Fruit fly (Drosophila melanogaster) whole organism: ENCODE measurements around the gene CG2930.

Experiments used
- CG8478 ChIP-seq: fragments of >200 bp; optimal IDR thresholded peaks from 2 replicates; lab custom pipeline; 2018; ENCODE audit warnings: inconsistent platforms
- Dll ChIP-seq: fragments of >200 bp; optimal IDR thresholded peaks from 2 replicates; lab custom pipeline; 2017
- EcR ChIP-seq, 2 experiments: fragments of >200 bp; optimal IDR thresholded peaks; 2 replicates each; lab custom pipeline; 2017; ENCODE audit warnings: missing biosample characterization in 2 of 2, missing genetic modification characterization in 2 of 2, missing genetic modification reagents in 2 of 2
- pan ChIP-seq: fragments of >200 bp; optimal IDR thresholded peaks from 2 replicates; lab custom pipeline; 2017
- psq ChIP-seq: fragments of >200 bp; optimal IDR thresholded peaks from 2 replicates; lab custom pipeline; 2017
- usp ChIP-seq: fragments of >200 bp; optimal IDR thresholded peaks from 2 replicates; lab custom pipeline; 2017; ENCODE audit warnings: missing biosample characterization, missing genetic modification characterization, mixed read lengths

Gene CG2930

DNA sequence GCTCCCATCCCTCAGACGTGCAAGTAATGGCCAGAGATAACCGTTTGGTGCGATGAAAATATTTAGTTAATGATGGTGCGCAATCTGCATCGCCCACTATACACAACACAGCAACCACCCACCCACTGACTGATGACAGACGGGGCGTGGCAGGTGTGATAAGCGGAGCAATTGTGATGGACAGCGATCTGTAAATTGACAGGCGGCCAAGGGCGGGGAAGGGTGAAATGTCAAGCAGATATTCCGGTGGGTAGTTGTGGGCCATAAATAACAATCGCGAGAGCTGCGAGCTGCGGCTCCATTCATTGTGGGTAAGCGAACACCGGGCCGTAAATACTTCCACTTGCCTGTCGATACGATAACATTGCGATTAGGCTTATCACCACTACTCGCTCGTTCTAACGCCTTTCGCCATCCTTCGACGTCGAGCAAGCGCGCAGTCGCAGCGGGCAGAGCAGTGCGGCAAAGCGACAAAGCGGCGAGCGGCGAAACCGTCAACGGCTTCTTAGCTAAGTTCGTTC lies 3.2 kb downstream of the CG2930 start, which contains the start of gene yin:
TSS of gene yin (minus strand) at position 51 of the 521 bp plus-strand sequence.
- TF ChIP-seq EcR (GFP tag; optimal IDR thresholded peaks at IDR 0.05; lab: Kevin White, UChicago) (no peak), usp (GFP tag; lab: Kevin White, UChicago) (no peak), Dll (lab: Kevin White, UChicago) (no peak), psq (no peak), CG8478 (lab: Kevin White, UChicago) (no peak), pan (lab: Kevin White, UChicago) (no peak)

DNA sequence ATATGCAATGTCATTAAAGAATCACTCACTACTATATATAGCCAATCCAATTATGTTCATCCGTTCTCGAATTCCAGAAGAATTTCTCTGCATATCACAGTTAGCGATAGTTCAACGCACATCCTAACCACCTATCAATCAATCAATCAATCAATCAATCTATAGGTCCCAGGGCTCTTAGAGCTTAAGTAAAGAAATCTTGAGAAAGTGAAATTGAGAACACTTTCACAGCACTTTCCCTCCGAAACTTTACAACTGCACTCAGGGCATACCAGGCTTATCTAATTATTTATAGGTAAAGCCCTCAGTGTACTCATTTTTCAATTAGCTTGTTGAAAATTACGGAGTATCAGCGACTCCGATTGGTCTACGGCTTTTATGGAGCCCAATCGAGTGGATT lies 5.7 kb downstream of the CG2930 start:
- TF ChIP-seq usp (GFP tag; lab: Kevin White, UChicago), result no peak
- TF ChIP-seq EcR (GFP tag; optimal IDR thresholded peaks at IDR 0.05; lab: Kevin White, UChicago), result no peak
- no peak for TF ChIP-seq CG8478 (lab: Kevin White, UChicago)
- TF ChIP-seq pan (lab: Kevin White, UChicago), result no peak
- TF ChIP-seq psq, result no peak
- no peak for TF ChIP-seq Dll (lab: Kevin White, UChicago)

DNA sequence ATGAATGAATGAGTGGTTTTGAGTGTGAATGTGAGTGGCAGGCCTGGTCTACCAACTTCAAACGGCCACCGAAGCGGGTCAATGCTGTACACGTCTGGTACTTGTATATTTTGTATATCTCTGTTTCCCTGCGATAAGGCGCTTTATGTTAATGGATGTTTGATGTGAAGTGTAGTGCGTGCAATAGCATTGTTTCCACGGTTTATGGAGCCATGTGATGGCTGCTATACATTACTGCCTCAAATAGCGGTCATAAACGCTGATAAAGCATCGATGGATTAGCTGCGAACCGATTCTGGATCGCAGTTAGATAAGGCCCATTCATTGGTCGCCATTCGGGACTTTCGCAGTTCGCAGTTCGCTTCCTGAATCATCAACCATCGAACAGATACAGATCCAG lies 6.2 kb downstream of the CG2930 start:
- TF ChIP-seq pan (lab: Kevin White, UChicago) (no peak), EcR (GFP tag; optimal IDR thresholded peaks at IDR 0.05; lab: Kevin White, UChicago) (no peak), usp (GFP tag; lab: Kevin White, UChicago) (no peak), CG8478 (lab: Kevin White, UChicago) (no peak), psq (no peak), Dll (lab: Kevin White, UChicago) (no peak)

DNA sequence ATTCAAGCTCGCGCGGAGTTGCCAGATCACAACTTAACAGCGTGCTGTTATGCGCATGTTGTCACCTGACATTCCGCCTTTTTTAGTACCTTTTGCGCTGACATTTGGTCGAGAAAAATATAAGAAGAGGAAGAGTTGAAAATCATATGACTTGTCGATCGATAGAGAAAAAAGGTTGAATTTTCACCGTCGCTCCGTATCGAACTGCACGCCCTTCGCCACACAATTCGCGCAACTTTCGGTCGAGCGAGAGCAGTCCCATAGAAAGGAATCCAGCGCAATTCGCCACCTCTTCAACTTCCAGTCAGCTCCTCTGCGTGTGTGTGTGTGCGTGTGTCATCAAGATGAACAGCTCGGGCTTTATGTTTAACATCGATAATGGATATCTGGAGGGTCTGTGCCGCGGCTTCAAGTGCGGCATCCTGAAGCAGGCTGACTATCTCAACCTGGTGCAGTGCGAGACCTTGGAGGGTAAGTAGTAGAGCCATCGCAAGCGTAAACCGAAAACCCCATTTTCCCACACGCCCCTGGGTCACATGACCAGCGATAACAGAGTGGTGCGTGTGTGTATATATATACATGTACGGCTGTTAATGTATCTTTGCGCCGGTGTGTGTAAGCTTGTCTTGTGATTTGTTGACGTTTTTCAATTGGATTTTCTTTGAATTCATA lies 12.0 kb downstream of the CG2930 start, which contains the start of gene VhaAC39-1:
TSS of gene VhaAC39-1 (plus strand) at position 104 of the 672 bp plus-strand sequence.
- TF ChIP-seq EcR (GFP tag; optimal IDR thresholded peaks at IDR 0.05; lab: Kevin White, UChicago), result no peak
- TF ChIP-seq CG8478 (lab: Kevin White, UChicago), result no peak
- TF ChIP-seq Dll (lab: Kevin White, UChicago), result no peak
- no peak for TF ChIP-seq usp (GFP tag; lab: Kevin White, UChicago)
- no peak for TF ChIP-seq pan (lab: Kevin White, UChicago)
- no peak for TF ChIP-seq psq

DNA sequence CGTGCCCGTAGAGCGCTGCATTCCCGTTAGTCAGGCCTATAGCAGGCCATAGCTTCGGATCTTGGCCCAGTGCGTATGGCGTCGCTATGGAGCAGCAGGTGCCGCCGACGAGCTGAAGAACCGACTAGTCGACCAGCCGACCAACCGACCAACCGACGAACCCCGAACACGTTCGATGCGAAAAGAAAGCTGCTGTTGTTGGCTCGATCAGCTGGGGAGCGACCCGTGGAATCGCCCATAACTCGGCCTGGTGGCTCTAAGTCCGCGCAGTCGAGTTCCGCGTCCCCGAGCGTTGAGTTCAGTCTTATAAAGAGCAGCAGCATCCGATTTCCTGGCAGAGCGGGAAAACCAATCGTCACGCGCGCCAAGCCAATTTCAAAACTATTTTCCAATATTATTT lies 15.1 kb downstream of the CG2930 start, which contains the start of gene CG15239:
TSS of gene CG15239 (plus strand) at position 265 of the 400 bp plus-strand sequence.
- TF ChIP-seq EcR (GFP tag; optimal IDR thresholded peaks at IDR 0.05; lab: Kevin White, UChicago) (no peak), CG8478 (lab: Kevin White, UChicago) (no peak), psq (no peak), Dll (lab: Kevin White, UChicago) (no peak), usp (GFP tag; lab: Kevin White, UChicago) (no peak), pan (lab: Kevin White, UChicago) (no peak)

DNA sequence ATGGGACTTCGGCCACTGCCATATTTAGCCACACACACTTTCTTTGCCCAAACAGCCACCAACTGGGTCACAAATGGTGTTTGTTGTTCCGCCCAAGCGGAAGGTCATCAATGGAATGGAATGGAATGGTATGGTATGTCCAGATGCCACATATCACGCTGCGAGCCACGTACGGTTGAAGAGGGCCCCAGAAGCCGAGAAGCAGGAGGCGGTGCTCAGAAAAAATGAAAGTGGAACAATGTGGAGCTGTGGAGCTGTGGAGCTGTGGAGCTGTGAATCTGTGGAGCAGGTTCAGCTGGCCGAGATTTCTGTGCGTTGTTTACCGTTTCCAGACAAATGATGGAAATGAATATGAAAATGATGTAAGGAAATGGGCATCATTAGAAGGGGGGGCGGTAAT lies 18.0 kb downstream of the CG2930 start:
- TF ChIP-seq pan (lab: Kevin White, UChicago) (no peak), psq (no peak), CG8478 (lab: Kevin White, UChicago) (no peak), Dll (lab: Kevin White, UChicago) (no peak), usp (GFP tag; lab: Kevin White, UChicago) (no peak), EcR (GFP tag; optimal IDR thresholded peaks at IDR 0.05; lab: Kevin White, UChicago) (no peak)

DNA sequence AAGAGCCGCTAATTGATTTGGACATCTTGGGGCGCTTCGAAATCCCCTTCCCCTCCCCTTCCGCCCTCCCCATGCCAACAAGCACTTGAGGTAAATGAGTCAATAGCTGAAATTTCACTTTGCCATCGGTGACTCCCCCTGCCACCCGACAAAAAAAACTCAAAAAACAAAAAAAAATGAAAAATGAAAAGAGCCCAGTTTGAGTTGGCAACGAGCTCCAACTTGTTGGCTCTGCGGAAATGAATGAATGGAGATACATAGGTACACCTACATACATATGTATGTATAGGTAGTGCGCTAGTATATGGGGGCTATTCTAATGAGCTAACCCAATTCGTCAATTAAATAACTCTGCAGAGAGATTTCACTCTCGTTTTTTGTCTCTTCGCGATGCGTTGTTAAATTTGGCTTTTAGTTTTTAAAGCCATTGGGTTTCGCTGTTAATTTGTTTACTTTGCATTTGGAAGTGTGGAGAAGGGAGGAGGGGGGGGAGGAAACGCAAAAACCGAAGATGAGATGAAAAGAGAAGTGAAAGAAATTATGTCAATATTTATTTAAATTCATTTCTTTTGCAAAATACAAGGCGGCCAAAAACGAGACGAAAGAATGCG lies 18.9 kb downstream of the CG2930 start:
- TF ChIP-seq Dll (lab: Kevin White, UChicago) (no peak), CG8478 (lab: Kevin White, UChicago) (no peak), usp (GFP tag; lab: Kevin White, UChicago) (no peak), psq (no peak), EcR (GFP tag; optimal IDR thresholded peaks at IDR 0.05; lab: Kevin White, UChicago) (no peak), pan (lab: Kevin White, UChicago) (no peak)

DNA sequence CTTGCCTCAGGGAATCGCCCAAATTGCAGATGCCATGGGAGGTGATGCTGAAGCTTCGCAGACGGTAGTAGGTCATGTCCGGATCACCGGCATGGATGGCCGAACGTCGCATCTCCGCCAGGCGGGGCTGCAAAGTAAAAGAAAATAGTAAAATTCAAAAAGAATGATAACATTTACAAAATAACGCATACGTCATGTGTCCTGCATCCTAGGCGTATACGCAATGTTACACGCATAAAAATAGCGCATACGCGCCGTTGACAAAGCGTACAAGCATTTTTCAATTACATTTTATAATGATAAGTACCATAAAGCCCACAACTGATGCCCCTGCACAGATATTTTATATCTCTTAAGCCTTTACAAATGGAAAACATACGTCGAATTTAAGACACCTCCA lies 33.2 kb downstream of the CG2930 start:
- TF ChIP-seq usp (GFP tag; lab: Kevin White, UChicago), result no peak
- TF ChIP-seq CG8478 (lab: Kevin White, UChicago), result no peak
- TF ChIP-seq psq, result no peak
- TF ChIP-seq pan (lab: Kevin White, UChicago), result no peak
- no peak for TF ChIP-seq EcR (GFP tag; optimal IDR thresholded peaks at IDR 0.05; lab: Kevin White, UChicago)
- TF ChIP-seq Dll (lab: Kevin White, UChicago), result no peak

DNA sequence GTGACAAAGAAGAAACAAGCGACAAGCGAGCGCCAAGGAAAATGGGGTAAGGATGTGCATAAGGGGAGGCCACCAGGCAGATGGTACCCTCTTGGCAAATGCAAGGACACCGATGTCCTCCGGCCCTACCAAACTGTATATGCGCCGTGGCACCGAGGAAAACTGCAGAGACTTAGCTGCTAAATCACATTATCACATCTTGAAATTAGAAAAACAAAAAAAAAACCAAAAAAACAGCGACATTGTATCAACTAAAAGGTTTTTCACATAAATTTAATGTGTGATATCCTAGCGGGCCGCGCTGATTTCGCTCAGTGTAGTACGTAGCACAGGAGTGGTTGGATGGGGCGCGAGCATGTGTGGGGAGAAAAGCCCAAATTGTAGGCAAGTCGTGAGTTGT lies 59.7 kb downstream of the CG2930 start:
- TF ChIP-seq EcR (GFP tag; optimal IDR thresholded peaks at IDR 0.05; lab: Kevin White, UChicago), result no peak
- TF ChIP-seq usp (GFP tag; lab: Kevin White, UChicago), result no peak
- TF ChIP-seq psq, result no peak
- no peak for TF ChIP-seq pan (lab: Kevin White, UChicago)
- no peak for TF ChIP-seq Dll (lab: Kevin White, UChicago)
- no peak for TF ChIP-seq CG8478 (lab: Kevin White, UChicago)
